Worm (Caenorhabditis elegans): ENCODE measurements around the gene srv-6.

srv-6 gene

DNA sequence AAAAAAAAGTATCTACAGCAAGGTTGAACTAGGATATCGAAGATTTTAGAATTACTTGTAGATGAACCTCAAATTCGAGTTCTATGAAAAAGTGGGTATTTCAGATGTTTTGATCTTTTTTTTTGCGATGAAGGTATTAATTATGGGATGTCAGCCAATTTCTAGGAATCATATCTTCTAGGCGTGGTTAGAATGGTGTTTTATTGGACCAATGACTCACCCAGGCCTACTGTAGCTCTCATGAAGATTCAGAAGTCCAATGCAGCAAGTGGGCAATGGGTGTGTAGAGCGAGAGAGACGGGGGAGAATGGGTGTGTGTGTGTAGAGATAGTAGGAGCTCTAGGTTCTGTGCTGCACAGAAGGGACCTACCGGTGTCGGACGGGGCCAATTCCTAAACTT is 34.7 kb upstream of the srv-6 start:
- TF ChIP-seq madf-10 (tag; optimal IDR thresholded peaks at IDR 0.05) (no peak), nhr-80 (tag; optimal IDR thresholded peaks at IDR 0.05) (no peak), Y53G8AR.9 (GFP tag; conservative IDR thresholded peaks at IDR 0.05) (no peak), zim-3 (tag; optimal IDR thresholded peaks at IDR 0.05) (no peak), ceh-40 (GFP tag; IDR thresholded peaks at IDR 0.05) (no peak)

DNA sequence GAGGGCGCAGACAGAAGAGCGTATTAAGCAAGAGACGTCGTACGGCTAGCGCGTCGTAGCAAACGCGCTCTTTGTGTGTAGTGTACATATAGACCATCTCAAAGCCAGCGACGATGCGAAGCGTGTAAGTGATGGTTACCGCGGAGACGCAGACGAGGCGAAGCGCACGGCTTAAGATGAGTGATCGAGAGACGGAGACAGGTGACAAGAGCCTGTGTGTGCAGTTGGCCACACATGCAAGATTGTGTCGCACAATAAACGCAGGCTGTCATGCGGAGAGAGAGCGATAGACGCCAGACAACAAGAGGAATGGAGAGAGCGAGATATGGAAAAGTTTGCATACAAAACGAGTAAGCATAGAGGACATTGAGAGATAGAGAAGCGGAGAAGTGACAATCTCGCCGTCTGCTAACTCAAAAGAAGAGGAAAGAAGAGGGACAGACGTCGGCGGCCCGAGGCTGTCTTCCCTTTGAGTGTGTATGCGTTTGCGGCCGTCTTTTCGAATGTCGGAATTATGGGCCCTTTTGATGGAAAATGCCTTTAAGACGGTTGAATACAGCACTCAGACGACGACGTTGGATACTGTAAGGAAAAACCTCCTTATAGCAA is 34.0 kb upstream of the srv-6 start:
- TF ChIP-seq madf-3 (GFP tag; IDR thresholded peaks at IDR 0.05) (0 out of 2 replicates have a peak, but pooled peaks have one; percentile 14), K12H6.12 (tag; optimal IDR thresholded peaks at IDR 0.05) (peak; percentile 44), B0336.3 (GFP tag; IDR thresholded peaks at IDR 0.05) (peak; percentile 94), akir-1 (GFP tag; optimal IDR thresholded peaks at IDR 0.05) (peak; percentile 71), atf-7 (tag; optimal IDR thresholded peaks at IDR 0.05) (peak; percentile 60), cebp-1 (GFP tag; IDR thresholded peaks at IDR 0.05) (0 out of 2 replicates have a peak, but pooled peaks have one; percentile 27), cebp-1 (tag; optimal IDR thresholded peaks at IDR 0.05) (peak; percentile 86), snpc-3.4 (tag; optimal IDR thresholded peaks at IDR 0.05) (no peak), ztf-22 (GFP tag; optimal IDR thresholded peaks at IDR 0.05) (peak; percentile 17), chd-7 (tag; optimal IDR thresholded peaks at IDR 0.05) (peak; percentile 86), ceh-27 (GFP tag; optimal IDR thresholded peaks at IDR 0.05) (peak; percentile 1), efl-1 (GFP tag; optimal IDR thresholded peaks at IDR 0.05) (no peak), pbrm-1 (GFP tag; IDR thresholded peaks at IDR 0.05) (peak; percentile 20; the same call in 1 of the 2 replicates), dpff-1 (tag; optimal IDR thresholded peaks at IDR 0.05) (peak; percentile 60), tbp1 (GFP tag; optimal IDR thresholded peaks at IDR 0.05) (peak; percentile 39), dpl-1 (GFP tag; optimal IDR thresholded peaks at IDR 0.05) (no peak), hmg-1.2 (GFP tag; IDR thresholded peaks at IDR 0.05) (peak; percentile 97), F57C9.4 (tag; optimal IDR thresholded peaks at IDR 0.05) (peak; percentile 23), ztf-26 (tag; optimal IDR thresholded peaks at IDR 0.05) (peak; percentile 83), D2030.7 (GFP tag; IDR thresholded peaks at IDR 0.05) (no peak), nfyb-1 (GFP tag; IDR thresholded peaks at IDR 0.05) (peak; percentile 78), zfh-2 (GFP tag; conservative IDR thresholded peaks at IDR 0.05) (peak; percentile 86), F23B12.7 (tag; optimal IDR thresholded peaks at IDR 0.05; ENCODE audit: insufficient read depth) (peak; percentile 23), repo-1 (tag; optimal IDR thresholded peaks at IDR 0.05) (peak; percentile 77), dox-1 (GFP tag; IDR thresholded peaks at IDR 0.05) (peak; percentile 68), gei-17 (GFP tag; optimal IDR thresholded peaks at IDR 0.05) (peak; percentile 89), rcor-1 (GFP tag; IDR thresholded peaks at IDR 0.05) (peak; percentile 45; the same call in 1 of the 2 replicates), lag-1 (GFP tag; IDR thresholded peaks at IDR 0.05) (no peak), ZK185.1 (tag; optimal IDR thresholded peaks at IDR 0.05; ENCODE audit: poor library complexity, severe bottlenecking) (peak; percentile 25), B0261.1 (tag; optimal IDR thresholded peaks at IDR 0.05) (no peak), B0035.1 (tag; optimal IDR thresholded peaks at IDR 0.05) (peak; percentile 61), ets-4 (GFP tag; optimal IDR thresholded peaks at IDR 0.05) (no peak), lin-35 (GFP tag; optimal IDR thresholded peaks at IDR 0.05) (peak in 1 of 3 experiments; percentile 46), lin-54 (GFP tag; optimal IDR thresholded peaks at IDR 0.05) (peak; percentile 35), K11D2.4 (GFP tag; IDR thresholded peaks at IDR 0.05) (peak; percentile 56), ztf-18 (tag; optimal IDR thresholded peaks at IDR 0.05) (peak; percentile 20), ztf-6 (GFP tag; IDR thresholded peaks at IDR 0.05) (no peak), mcd-1 (GFP tag; IDR thresholded peaks at IDR 0.05) (peak; percentile 67), ceh-79 (tag; optimal IDR thresholded peaks at IDR 0.05) (no peak), somi-1 (GFP tag; optimal IDR thresholded peaks at IDR 0.05) (peak; percentile 48), nhr-80 (tag; optimal IDR thresholded peaks at IDR 0.05) (peak; percentile 26), C06A6.2 (GFP tag; conservative IDR thresholded peaks at IDR 0.05) (peak; percentile 56; the same call in 1 of the 2 replicates), ztf-3 (GFP tag; optimal IDR thresholded peaks at IDR 0.05) (peak; percentile 35)
